Worm (Caenorhabditis elegans): ENCODE measurements around the gene hlh-12.

- TF ChIP-seq nfya-1 (tag; optimal IDR thresholded peaks at IDR 0.05; ENCODE audit: borderline replicate concordance, insufficient read depth) (no peak), F39B2.1 (GFP tag; IDR thresholded peaks at IDR 0.05) (no peak)
These were observed 44.7 kb upstream of the hlh-12 start for ce11 chrIV:8523981-8524380.

Data from whole organism, young adult.